Worm (Caenorhabditis elegans) whole organism, L4 larva: Measurements from ENCODE around the gene glc-4.

ENCODE experiments used
- D1046.2 ChIP-seq: fragments of 200-800 bp; sonication (Bioruptor generic); IDR thresholded peaks from 2 replicates; pipeline ENCODE4 v1.3.6; 2022; ENCODE audit warnings: missing genetic modification characterization, missing compliant biosample characterization
- F26F4.8 ChIP-seq: fragments of 200-800 bp; sonication (Bioruptor generic); conservative IDR thresholded peaks from 2 replicates; pipeline ENCODE4 v1.3.6; 2022; ENCODE audit warnings: missing genetic modification characterization, missing compliant biosample characterization
- F37D6.2 ChIP-seq: sonication (generic microtip); optimal IDR thresholded peaks from 2 replicates; lab custom pipeline; 2016; ENCODE audit warnings: mild to moderate bottlenecking, missing genetic modification characterization, missing compliant biosample characterization
- F44E2.7 ChIP-seq: fragments of 200-800 bp; sonication (Bioruptor generic); IDR thresholded peaks from 2 replicates; pipeline ENCODE4 v2.1.2; 2022; ENCODE audit warnings: missing genetic modification characterization, missing compliant biosample characterization
- F49E8.2 ChIP-seq: sonication (generic microtip); optimal IDR thresholded peaks from 2 replicates; lab custom pipeline; 2016; ENCODE audit warnings: missing compliant biosample characterization, mild to moderate bottlenecking, missing genetic modification characterization, borderline replicate concordance
- R02D3.7 ChIP-seq: fragments of 150-350 bp; sonication (generic microtip); optimal IDR thresholded peaks from 3 replicates; lab custom pipeline; 2014; ENCODE audit warnings: missing biosample characterization, missing genetic modification characterization
- aha-1 ChIP-seq: fragments of 150-350 bp; peaks from one replicate; lab custom pipeline; 2014; ENCODE audit warnings: missing biosample characterization, missing genetic modification characterization
- attf-4 ChIP-seq: sonication (generic microtip); optimal IDR thresholded peaks from 3 replicates; lab custom pipeline; 2017; ENCODE audit warnings: missing biosample characterization, missing genetic modification characterization
- ceh-20 ChIP-seq: fragments of 200-800 bp; sonication (Bioruptor generic); IDR thresholded peaks from 2 replicates; pipeline ENCODE4 v1.3.6; 2022; ENCODE audit warnings: missing genetic modification reagents, missing genetic modification characterization, missing compliant biosample characterization
- ceh-44 ChIP-seq: fragments of 200-800 bp; sonication (Bioruptor generic); IDR thresholded peaks from 2 replicates; pipeline ENCODE4 v1.3.6; 2022; ENCODE audit warnings: missing genetic modification reagents, missing genetic modification characterization, missing compliant biosample characterization
- ceh-62 ChIP-seq: sonication (generic microtip); optimal IDR thresholded peaks from 2 replicates; lab custom pipeline; 2017; ENCODE audit warnings: missing biosample characterization, missing genetic modification characterization
- daf-16 ChIP-seq, 3 experiments: sonication (generic microtip); optimal IDR thresholded peaks; 2 replicates each; lab custom pipeline; 2016 to 2017; ENCODE audit warnings: missing genetic modification characterization in 3 of 3, missing genetic modification reagents in 3 of 3, mild to moderate bottlenecking in 2 of 3, missing compliant biosample characterization in 2 of 3, missing biosample characterization in 1 of 3, moderate library complexity in 1 of 3
- daf-19 ChIP-seq: fragments of 200-800 bp; sonication (Bioruptor generic); conservative IDR thresholded peaks from 2 replicates; pipeline ENCODE4 v1.3.6; 2022; ENCODE audit warnings: missing genetic modification characterization, missing compliant biosample characterization
- dmd-8 ChIP-seq: fragments of 200-800 bp; sonication (Bioruptor generic); IDR thresholded peaks from 2 replicates; pipeline ENCODE4 v1.3.6; 2022; ENCODE audit warnings: missing genetic modification characterization, missing compliant biosample characterization
- dve-1 ChIP-seq: sonication (generic microtip); optimal IDR thresholded peaks from 2 replicates; lab custom pipeline; 2017; ENCODE audit warnings: antibody characterized with exemption, mild to moderate bottlenecking, missing genetic modification characterization, missing compliant biosample characterization; ENCODE audit not compliant: insufficient read depth
- egl-27 ChIP-seq: sonication (generic microtip); optimal IDR thresholded peaks from 3 replicates; lab custom pipeline; 2017; ENCODE audit warnings: missing biosample characterization, missing genetic modification reagents, missing genetic modification characterization
- egl-43 ChIP-seq: fragments of 200-800 bp; sonication (Bioruptor generic); IDR thresholded peaks from 2 replicates; pipeline ENCODE4 v1.3.6; 2022; ENCODE audit warnings: missing genetic modification reagents, missing genetic modification characterization, missing compliant biosample characterization
- fkh-10 ChIP-seq: fragments of 150-350 bp; optimal IDR thresholded peaks from 2 replicates; lab custom pipeline; 2014; ENCODE audit warnings: missing biosample characterization, missing genetic modification reagents, missing genetic modification characterization
- hlh-11 ChIP-seq: fragments of 200-800 bp; sonication (Bioruptor generic); optimal IDR thresholded peaks from 2 replicates; lab custom pipeline; 2018; ENCODE audit warnings: mild to moderate bottlenecking, missing genetic modification characterization, missing compliant biosample characterization
- hlh-30 ChIP-seq: sonication (generic microtip); optimal IDR thresholded peaks from 2 replicates; lab custom pipeline; 2017; ENCODE audit warnings: antibody characterized with exemption, mild to moderate bottlenecking, missing genetic modification characterization, missing compliant biosample characterization; ENCODE audit not compliant: insufficient read depth
- hmg-1.1 ChIP-seq: fragments of 200-800 bp; sonication (Bioruptor generic); IDR thresholded peaks from 2 replicates; pipeline ENCODE4 v1.3.6; 2022; ENCODE audit warnings: missing genetic modification reagents, missing genetic modification characterization, missing compliant biosample characterization
- lim-7 ChIP-seq: fragments of 200-800 bp; sonication (Bioruptor generic); IDR thresholded peaks from 2 replicates; pipeline ENCODE4 v1.3.6; 2022; ENCODE audit warnings: missing genetic modification characterization, missing compliant biosample characterization
- lin-1 ChIP-seq: fragments of 200-800 bp; sonication (Bioruptor generic); IDR thresholded peaks from 2 replicates; pipeline ENCODE4 v1.3.6; 2022; ENCODE audit warnings: missing genetic modification reagents, missing genetic modification characterization, missing compliant biosample characterization
- lin-38 ChIP-seq: fragments of 200-800 bp; sonication (Bioruptor generic); IDR thresholded peaks from 2 replicates; pipeline ENCODE4 v1.3.6; 2022; ENCODE audit warnings: missing genetic modification reagents, missing genetic modification characterization, missing compliant biosample characterization
- lsy-2 ChIP-seq, 2 experiments: fragments of 150-350 bp in 1 of 2; sonication (generic microtip) in 1 of 2; optimal IDR thresholded peaks; 2 replicates each; lab custom pipeline; 2014 to 2017; ENCODE audit warnings: missing biosample characterization in 2 of 2, missing genetic modification characterization in 2 of 2
- mdl-1 ChIP-seq, 2 experiments: fragments of 150-350 bp in 1 of 2; sonication (generic microtip) in 1 of 2; optimal IDR thresholded peaks; 2 replicates each; lab custom pipeline; 2014 to 2017; ENCODE audit warnings: missing biosample characterization in 2 of 2, missing genetic modification characterization in 2 of 2
- mep-1 ChIP-seq: fragments of 150-350 bp; sonication (generic microtip); optimal IDR thresholded peaks from 3 replicates; lab custom pipeline; 2014; ENCODE audit warnings: missing biosample characterization, missing genetic modification characterization
- mes-2 ChIP-seq: sonication (generic microtip); optimal IDR thresholded peaks from 2 replicates; lab custom pipeline; 2016; ENCODE audit warnings: missing genotype, mild to moderate bottlenecking, missing genetic modification characterization, missing compliant biosample characterization; ENCODE audit not compliant: poor library complexity, severe bottlenecking
- nhr-102 ChIP-seq: sonication (generic microtip); optimal IDR thresholded peaks from 2 replicates; lab custom pipeline; 2016; ENCODE audit warnings: mild to moderate bottlenecking, missing genetic modification characterization, moderate library complexity, missing compliant biosample characterization
- nhr-28 ChIP-seq: fragments of 150-350 bp; optimal IDR thresholded peaks from 2 replicates; lab custom pipeline; 2014; ENCODE audit warnings: missing biosample characterization, missing genetic modification characterization
- nhr-41 ChIP-seq: fragments of 200-800 bp; sonication (Bioruptor generic); IDR thresholded peaks from 2 replicates; pipeline ENCODE4 v1.3.6; 2022; ENCODE audit warnings: missing genetic modification reagents, missing genetic modification characterization, missing compliant biosample characterization
- nhr-76 ChIP-seq: fragments of 150-350 bp; optimal IDR thresholded peaks from 2 replicates; lab custom pipeline; 2014; ENCODE audit warnings: missing biosample characterization, missing genetic modification characterization
- nhr-77 ChIP-seq: fragments of 150-350 bp; optimal IDR thresholded peaks from 2 replicates; lab custom pipeline; 2014; ENCODE audit warnings: missing biosample characterization, missing genetic modification characterization
- pha-4 ChIP-seq, 2 experiments: fragments of 150-350 bp in 1 of 2; fragments of 200-800 bp in 1 of 2; sonication (Bioruptor generic) in 1 of 2; IDR thresholded peaks in 1 of 2; optimal IDR thresholded peaks in 1 of 2; 2 replicates each; pipeline versions ENCODE4 v1.3.6 to Lab custom; 2014 to 2022; ENCODE audit warnings: missing genetic modification characterization in 2 of 2, missing genetic modification reagents in 2 of 2, missing biosample characterization in 1 of 2, missing compliant biosample characterization in 1 of 2
- rbr-2 ChIP-seq: sonication (generic microtip); optimal IDR thresholded peaks from 2 replicates; lab custom pipeline; 2016; ENCODE audit warnings: missing genotype, missing genetic modification characterization, missing compliant biosample characterization
- sdz-12 ChIP-seq: fragments of 200-800 bp; sonication (Bioruptor generic); optimal IDR thresholded peaks from 2 replicates; lab custom pipeline; 2018; ENCODE audit warnings: mild to moderate bottlenecking, missing genetic modification characterization, missing compliant biosample characterization
- spr-3 ChIP-seq: fragments of 200-800 bp; sonication (Bioruptor generic); optimal IDR thresholded peaks from 2 replicates; lab custom pipeline; 2018; ENCODE audit warnings: mild to moderate bottlenecking, missing genetic modification characterization, missing compliant biosample characterization
- tag-97 ChIP-seq: fragments of 200-800 bp; sonication (Bioruptor generic); IDR thresholded peaks from 2 replicates; pipeline ENCODE4 v1.3.6; 2022; ENCODE audit warnings: missing genetic modification characterization, missing compliant biosample characterization
- vab-7 ChIP-seq: fragments of 200-800 bp; sonication (Bioruptor generic); IDR thresholded peaks from 2 replicates; pipeline ENCODE4 v1.3.6; 2022; ENCODE audit warnings: missing genetic modification reagents, missing genetic modification characterization, missing compliant biosample characterization
- zag-1 ChIP-seq: fragments of 150-350 bp; optimal IDR thresholded peaks from 2 replicates; lab custom pipeline; 2014; ENCODE audit warnings: missing biosample characterization, missing genetic modification characterization
- zip-11 ChIP-seq: fragments of 200-800 bp; sonication (Bioruptor generic); IDR thresholded peaks from 2 replicates; pipeline ENCODE4 v1.3.6; 2022; ENCODE audit warnings: missing genetic modification characterization, missing compliant biosample characterization

Gene glc-4

DNA sequence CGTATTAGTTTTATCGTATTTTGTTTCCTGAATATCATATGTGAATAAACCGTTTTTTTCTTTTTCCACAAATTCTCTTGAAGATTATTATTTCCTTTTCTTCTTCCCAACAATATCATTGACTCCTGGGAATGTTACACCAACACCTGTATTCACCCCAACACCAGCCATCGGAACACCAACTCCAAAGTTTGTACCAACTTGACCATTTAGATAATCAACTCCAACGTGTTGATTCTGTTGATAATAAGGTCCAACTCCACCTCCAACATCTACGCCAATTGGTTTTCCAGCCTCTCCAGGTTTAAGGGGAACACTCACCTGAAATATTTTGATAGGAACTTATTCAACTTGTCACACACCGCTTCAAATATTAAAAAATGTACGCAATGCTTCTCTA lies 22.7 kb upstream of the glc-4 start:
- TF ChIP-seq hmg-1.1 (GFP tag; lab: Robert Waterston, UW) (no peak), dmd-8 (0 out of 2 replicates have a peak, but pooled peaks have one; percentile 55), daf-16 (GFP tag; optimal IDR thresholded peaks at IDR 0.05; lab: Kevin White, UChicago) (no peak), daf-16 (tag; optimal IDR thresholded peaks at IDR 0.05; lab: Kevin White, UChicago) (peak; percentile 14), lin-38 (GFP tag; lab: Robert Waterston, UW) (peak; percentile 17; the same call in 1 of the 2 replicates), D1046.2 (no peak), aha-1 (peak; percentile 95), lsy-2 (tag; optimal IDR thresholded peaks at IDR 0.05; lab: Kevin White, UChicago) (no peak), mdl-1 (tag; optimal IDR thresholded peaks at IDR 0.05; lab: Kevin White, UChicago) (no peak), mep-1 (peak; percentile 29)

ce11 chrII:7196040-7196439 lies 21.3 kb upstream of the glc-4 start, which contains the start of gene maoc-1:
maoc-1 (plus strand) TSS chrII:7196276.
- no peak for TF ChIP-seq vab-7 (GFP tag; lab: Robert Waterston, UW)
- TF ChIP-seq lin-1 (GFP tag; lab: Robert Waterston, UW): no peak
- TF ChIP-seq ceh-20 (GFP tag; lab: Robert Waterston, UW): no peak
- peak; percentile 95 for TF ChIP-seq nhr-28
- TF ChIP-seq F26F4.8 (GFP tag; lab: Robert Waterston, UW): no peak
- no peak for TF ChIP-seq hlh-30 (tag; lab: Kevin White, UChicago)
- TF ChIP-seq attf-4 (tag; lab: Kevin White, UChicago): no peak
- peak; percentile 37 for TF ChIP-seq nhr-77 (tag; lab: Kevin White, UChicago)
- no peak for TF ChIP-seq sdz-12 (GFP tag; lab: Kevin White, UChicago)
- TF ChIP-seq mes-2: peak; percentile 7
- TF ChIP-seq F49E8.2 (tag; lab: Kevin White, UChicago): no peak
- no peak for TF ChIP-seq ceh-62 (tag; lab: Kevin White, UChicago)
- TF ChIP-seq F37D6.2 (tag; lab: Kevin White, UChicago): no peak
- no peak for TF ChIP-seq egl-27 (tag; lab: Kevin White, UChicago)
- no peak for TF ChIP-seq daf-16 (GFP tag; optimal IDR thresholded peaks at IDR 0.05; lab: Kevin White, UChicago)
- TF ChIP-seq daf-16 (tag; optimal IDR thresholded peaks at IDR 0.05; lab: Kevin White, UChicago): peak; percentile 75
- TF ChIP-seq aha-1: no peak
- TF ChIP-seq nhr-102 (tag; lab: Kevin White, UChicago): no peak
- TF ChIP-seq zip-11 (GFP tag; lab: Robert Waterston, UW): no peak
- TF ChIP-seq mdl-1 (tag; optimal IDR thresholded peaks at IDR 0.05; lab: Kevin White, UChicago): peak in 1 of 2 experiments; percentile 21
- no peak for TF ChIP-seq spr-3 (GFP tag; lab: Kevin White, UChicago)
- TF ChIP-seq F44E2.7 (GFP tag; lab: Robert Waterston, UW): no peak
- peak; percentile 24 for TF ChIP-seq dve-1
- peak; percentile 33 for TF ChIP-seq hlh-11
- no peak for TF ChIP-seq rbr-2
- TF ChIP-seq egl-43 (GFP tag; lab: Robert Waterston, UW): no peak
- TF ChIP-seq R02D3.7 (tag; lab: Kevin White, UChicago): no peak
- TF ChIP-seq tag-97 (GFP tag; lab: Robert Waterston, UW): no peak
- no peak for TF ChIP-seq fkh-10 (GFP tag; lab: Kevin White, UChicago)
- TF ChIP-seq dmd-8: no peak
- no peak for TF ChIP-seq zag-1
- TF ChIP-seq lim-7: no peak
- TF ChIP-seq ceh-44: no peak
- no peak for TF ChIP-seq nhr-76 (tag; lab: Kevin White, UChicago)
- TF ChIP-seq lsy-2 (tag; optimal IDR thresholded peaks at IDR 0.05; lab: Kevin White, UChicago): peak in 1 of 2 experiments; percentile 5
- no peak for TF ChIP-seq nhr-41 (GFP tag; lab: Robert Waterston, UW)
- no peak for TF ChIP-seq daf-19 (GFP tag; lab: Robert Waterston, UW)
- 0 out of 2 replicates have a peak, but pooled peaks have one; percentile 40 for TF ChIP-seq pha-4 (GFP tag; IDR thresholded peaks at IDR 0.05; lab: Robert Waterston, UW)
- TF ChIP-seq pha-4 (tag; optimal IDR thresholded peaks at IDR 0.05; lab: Kevin White, UChicago): no peak
